Fruit fly (Drosophila melanogaster) whole organism, wandering third instar larva: Measurements from ENCODE around the gene Pex23.

Experiments
- Abd-B ChIP-seq: fragments of >200 bp; optimal IDR thresholded peaks from 2 replicates; lab custom pipeline; 2017; ENCODE audit warnings: missing biosample characterization, missing genetic modification characterization
- CG9705 ChIP-seq: fragments of 200-800 bp; sonication (Bioruptor generic); optimal IDR thresholded peaks from 2 replicates; lab custom pipeline; 2018; ENCODE audit warnings: missing biosample characterization, mild to moderate bottlenecking, missing genetic modification characterization
- CrebA ChIP-seq: fragments of 200-800 bp; sonication (Bioruptor generic); optimal IDR thresholded peaks from 2 replicates; lab custom pipeline; 2016; ENCODE audit warnings: missing biosample characterization, mild to moderate bottlenecking, missing genetic modification characterization, borderline replicate concordance
- Dif ChIP-seq: fragments of 200-275, 200-300 bp; sonication (Bioruptor generic); optimal IDR thresholded peaks from 2 replicates; lab custom pipeline; 2018; ENCODE audit warnings: missing biosample characterization, missing genetic modification characterization; ENCODE audit not compliant: partially characterized antibody
- GATAd ChIP-seq: sonication (Bioruptor generic); optimal IDR thresholded peaks from 2 replicates; lab custom pipeline; 2016; ENCODE audit warnings: missing biosample characterization, missing genetic modification characterization
- HLH106 ChIP-seq: fragments of 200-800 bp; optimal IDR thresholded peaks from 3 replicates; lab custom pipeline; 2019; ENCODE audit warnings: missing biosample characterization, mild to moderate bottlenecking, missing genetic modification characterization, moderate library complexity
- Hnf4 ChIP-seq: fragments of 200-800 bp; sonication (Bioruptor generic); optimal IDR thresholded peaks from 2 replicates; lab custom pipeline; 2016; ENCODE audit warnings: missing biosample characterization, mild to moderate bottlenecking, missing genetic modification characterization
- Hr78 ChIP-seq: fragments of >200 bp; optimal IDR thresholded peaks from 2 replicates; lab custom pipeline; 2017; ENCODE audit warnings: missing biosample characterization, missing genetic modification characterization
- Hr83 ChIP-seq: fragments of 200-300 bp; sonication (Bioruptor generic); optimal IDR thresholded peaks from 2 replicates; lab custom pipeline; 2016; ENCODE audit warnings: missing biosample characterization, mild to moderate bottlenecking, missing genetic modification characterization, moderate library complexity; ENCODE audit not compliant: poor library complexity, severe bottlenecking
- Jra ChIP-seq: sonication (Bioruptor generic); optimal IDR thresholded peaks from 2 replicates; lab custom pipeline; 2016; ENCODE audit warnings: missing biosample characterization, missing genetic modification characterization
- Mio ChIP-seq: sonication (Bioruptor generic); optimal IDR thresholded peaks from 2 replicates; lab custom pipeline; 2016; ENCODE audit warnings: missing biosample characterization, missing genetic modification characterization
- Myc ChIP-seq: fragments of >200 bp; optimal IDR thresholded peaks from 2 replicates; lab custom pipeline; 2017
- N ChIP-seq: fragments of >200 bp; optimal IDR thresholded peaks from 2 replicates; lab custom pipeline; 2018; ENCODE audit warnings: missing biosample characterization, missing external identifiers, missing genetic modification characterization
- OdsH ChIP-seq: fragments of 200-800 bp; sonication (Bioruptor generic); optimal IDR thresholded peaks from 2 replicates; lab custom pipeline; 2016; ENCODE audit warnings: missing biosample characterization, mild to moderate bottlenecking, missing genetic modification characterization
- Rel ChIP-seq, 2 experiments: fragments of 200-800 bp; sonication (Bioruptor generic) in 1 of 2; optimal IDR thresholded peaks; 2 replicates in 1 of 2; 3 replicates in 1 of 2; lab custom pipeline; 2016 to 2019; ENCODE audit warnings: mild to moderate bottlenecking in 2 of 2, missing biosample characterization in 2 of 2, missing genetic modification characterization in 2 of 2, moderate library complexity in 1 of 2
- Sp1 ChIP-seq: fragments of 200-800 bp; sonication (Bioruptor generic); optimal IDR thresholded peaks from 3 replicates; lab custom pipeline; 2019; ENCODE audit warnings: missing biosample characterization, mild to moderate bottlenecking, missing genetic modification characterization, moderate library complexity
- Vsx2 ChIP-seq: fragments of 200-300, 225-300 bp; sonication (Bioruptor generic); optimal IDR thresholded peaks from 2 replicates; lab custom pipeline; 2018; ENCODE audit warnings: missing biosample characterization, missing genetic modification characterization; ENCODE audit not compliant: partially characterized antibody
- br ChIP-seq: fragments of 200-800 bp; sonication (Bioruptor generic); optimal IDR thresholded peaks from 2 replicates; lab custom pipeline; 2016; ENCODE audit warnings: missing biosample characterization, missing genetic modification characterization
- brk ChIP-seq: fragments of 200-800 bp; sonication (Bioruptor generic); optimal IDR thresholded peaks from 2 replicates; lab custom pipeline; 2016; ENCODE audit warnings: missing biosample characterization, mild to moderate bottlenecking, missing genetic modification characterization
- dl ChIP-seq, 2 experiments: fragments of 175-275, 200-275 bp in 1 of 2; fragments of 200-275 bp in 1 of 2; sonication (Bioruptor generic); optimal IDR thresholded peaks; lab custom pipeline; 2018; ENCODE audit warnings: mild to moderate bottlenecking in 2 of 2, missing biosample characterization in 2 of 2, missing genetic modification characterization in 2 of 2, moderate library complexity in 2 of 2; ENCODE audit not compliant: partially characterized antibody in 2 of 2, insufficient read depth in 1 of 2
- dmrt93B ChIP-seq: fragments of 200-800 bp; sonication (Bioruptor generic); optimal IDR thresholded peaks from 2 replicates; lab custom pipeline; 2018; ENCODE audit warnings: missing biosample characterization, mild to moderate bottlenecking, missing genetic modification characterization
- dsf ChIP-seq: sonication (Bioruptor generic); optimal IDR thresholded peaks from 2 replicates; lab custom pipeline; 2016; ENCODE audit warnings: missing biosample characterization, missing genetic modification characterization, borderline replicate concordance
- ey ChIP-seq: fragments of 200-800 bp; sonication (Bioruptor generic); optimal IDR thresholded peaks from 2 replicates; lab custom pipeline; 2016; ENCODE audit warnings: missing biosample characterization, missing genetic modification characterization
- foxo ChIP-seq, 2 experiments: fragments of 200-800 bp; sonication (Bioruptor generic); optimal IDR thresholded peaks; 2 replicates in 1 of 2; 3 replicates in 1 of 2; lab custom pipeline; 2016 to 2017; ENCODE audit warnings: missing biosample characterization in 2 of 2, missing genetic modification characterization in 2 of 2
- fru ChIP-seq: fragments of 200-800 bp; sonication (Bioruptor generic); optimal IDR thresholded peaks from 3 replicates; lab custom pipeline; 2016; ENCODE audit warnings: missing biosample characterization, mild to moderate bottlenecking, missing genetic modification characterization
- h ChIP-seq: fragments of 200-800 bp; sonication (Bioruptor generic); optimal IDR thresholded peaks from 3 replicates; lab custom pipeline; 2016; ENCODE audit warnings: missing biosample characterization, mild to moderate bottlenecking, missing genetic modification characterization
- jim ChIP-seq: fragments of 175-275, 200-325 bp; sonication (Bioruptor generic); optimal IDR thresholded peaks from 2 replicates; lab custom pipeline; 2016; ENCODE audit warnings: missing biosample characterization, mild to moderate bottlenecking, missing genetic modification characterization
- lola ChIP-seq: fragments of >200 bp; optimal IDR thresholded peaks from 2 replicates; lab custom pipeline; 2017; ENCODE audit warnings: missing biosample characterization, missing genetic modification characterization
- pan ChIP-seq: fragments of >200 bp; optimal IDR thresholded peaks from 2 replicates; lab custom pipeline; 2017
- psq ChIP-seq: fragments of 200-800 bp; sonication (Bioruptor generic); optimal IDR thresholded peaks from 3 replicates; lab custom pipeline; 2017; ENCODE audit warnings: missing biosample characterization, mild to moderate bottlenecking, missing genetic modification characterization, moderate library complexity
- rgr ChIP-seq: fragments of 200-800 bp; sonication (Bioruptor generic); optimal IDR thresholded peaks from 3 replicates; lab custom pipeline; 2016; ENCODE audit warnings: missing biosample characterization, mild to moderate bottlenecking, missing genetic modification characterization
- tai ChIP-seq: sonication (Bioruptor generic); optimal IDR thresholded peaks from 2 replicates; lab custom pipeline; 2016; ENCODE audit warnings: missing biosample characterization, missing genetic modification characterization
- woc ChIP-seq: sonication (Bioruptor generic); optimal IDR thresholded peaks from 2 replicates; lab custom pipeline; 2016; ENCODE audit warnings: missing biosample characterization, mild to moderate bottlenecking, missing genetic modification characterization

The Pex23 gene

dm6 chr3L:20309354-20309753, 7.4 kb upstream of the Pex23 start, which contains the start of gene polo:
Gene polo (plus strand): TSS chr3L:20309654.
- no peak for TF ChIP-seq Vsx2
- no peak for TF ChIP-seq woc (GFP tag; lab: Kevin White, UChicago)
- TF ChIP-seq dsf: no peak
- no peak for TF ChIP-seq fru (GFP tag; lab: Kevin White, UChicago)
- no peak for TF ChIP-seq Myc (lab: Kevin White, UChicago)
- no peak for TF ChIP-seq Hr83
- no peak for TF ChIP-seq br
- TF ChIP-seq CG9705 (GFP tag; lab: Kevin White, UChicago): no peak
- TF ChIP-seq ey: no peak
- no peak for TF ChIP-seq Hr78 (GFP tag; lab: Kevin White, UChicago)
- TF ChIP-seq tai (GFP tag; lab: Kevin White, UChicago): no peak
- TF ChIP-seq OdsH: no peak
- no peak for TF ChIP-seq psq (GFP tag; lab: Kevin White, UChicago)
- TF ChIP-seq brk (GFP tag; lab: Kevin White, UChicago): no peak
- TF ChIP-seq foxo (GFP tag; optimal IDR thresholded peaks at IDR 0.05; lab: Kevin White, UChicago): no peak
- no peak for TF ChIP-seq Mio
- no peak for TF ChIP-seq jim (GFP tag; lab: Kevin White, UChicago)
- TF ChIP-seq Abd-B (GFP tag; lab: Kevin White, UChicago): no peak

dm6 chr3L:20306142-20306541, 4.2 kb upstream of the Pex23 start, which contains the start of gene CG32225:
Gene CG32225 (minus strand): TSS chr3L:20306283.
- no peak for TF ChIP-seq Vsx2
- no peak for TF ChIP-seq HLH106 (tag; lab: Kevin White, UChicago)
- TF ChIP-seq CG9705 (GFP tag; lab: Kevin White, UChicago): no peak
- no peak for TF ChIP-seq jim (GFP tag; lab: Kevin White, UChicago)
- TF ChIP-seq dsf: no peak
- TF ChIP-seq N (GFP tag; lab: Kevin White, UChicago): no peak
- no peak for TF ChIP-seq Sp1 (GFP tag; lab: Kevin White, UChicago)
- no peak for TF ChIP-seq CrebA (GFP tag; lab: Kevin White, UChicago)
- TF ChIP-seq brk (GFP tag; lab: Kevin White, UChicago): no peak
- TF ChIP-seq foxo (GFP tag; optimal IDR thresholded peaks at IDR 0.05; lab: Kevin White, UChicago): no peak
- no peak for TF ChIP-seq lola (GFP tag; lab: Kevin White, UChicago)
- TF ChIP-seq Hnf4 (GFP tag; lab: Kevin White, UChicago): no peak
- no peak for TF ChIP-seq Abd-B (GFP tag; lab: Kevin White, UChicago)
- TF ChIP-seq woc (GFP tag; lab: Kevin White, UChicago): no peak
- no peak for TF ChIP-seq dmrt93B (GFP tag; lab: Kevin White, UChicago)
- no peak for TF ChIP-seq fru (GFP tag; lab: Kevin White, UChicago)
- TF ChIP-seq psq (GFP tag; lab: Kevin White, UChicago): no peak
- TF ChIP-seq Jra: no peak
- TF ChIP-seq Dif (GFP tag; lab: Kevin White, UChicago): no peak
- TF ChIP-seq Mio: no peak
- TF ChIP-seq, all 38 proteins: peak for 0

dm6 chr3L:20299110-20299509, 2.8 kb downstream of the Pex23 start, which contains the start of gene SCCRO4:
Gene SCCRO4 (plus strand): TSS chr3L:20299410.
- TF ChIP-seq psq (GFP tag; lab: Kevin White, UChicago) (no peak), Jra (no peak), GATAd (GFP tag; lab: Kevin White, UChicago) (no peak), woc (GFP tag; lab: Kevin White, UChicago) (no peak), rgr (GFP tag; lab: Kevin White, UChicago) (no peak), Hnf4 (GFP tag; lab: Kevin White, UChicago) (no peak)

- TF ChIP-seq br (no peak), psq (GFP tag; lab: Kevin White, UChicago) (no peak), Abd-B (GFP tag; lab: Kevin White, UChicago) (no peak), Rel (GFP tag; optimal IDR thresholded peaks at IDR 0.05; lab: Kevin White, UChicago) (no peak), Rel (tag; optimal IDR thresholded peaks at IDR 0.05; lab: Kevin White, UChicago) (no peak), Hr83 (no peak), CG9705 (GFP tag; lab: Kevin White, UChicago) (no peak), dmrt93B (GFP tag; lab: Kevin White, UChicago) (no peak), rgr (GFP tag; lab: Kevin White, UChicago) (no peak), Jra (no peak), lola (GFP tag; lab: Kevin White, UChicago) (no peak), h (GFP tag; lab: Kevin White, UChicago) (no peak), HLH106 (tag; lab: Kevin White, UChicago) (no peak), Vsx2 (no peak), pan (lab: Kevin White, UChicago) (no peak), tai (GFP tag; lab: Kevin White, UChicago) (no peak), dl (GFP tag; optimal IDR thresholded peaks at IDR 0.05; lab: Kevin White, UChicago; ENCODE audit: insufficient read depth in 1 of 2, partially characterized antibody in 2 of 2) (no peak)
- TF ChIP-seq, all 38 proteins: peak for 0
These were observed 5.1 kb downstream of the Pex23 start, which contains the start of gene FRG1 for dm6 chr3L:20296797-20297196. Gene FRG1 (minus strand): TSS chr3L:20296971.
